Fruit fly (Drosophila melanogaster) whole organism, prepupa: ENCODE data around the gene FucT6.

Source experiments
- CG10631 ChIP-seq: fragments of 200-800 bp; sonication (Bioruptor generic); optimal IDR thresholded peaks from 2 replicates; lab custom pipeline; 2016; ENCODE audit warnings: missing biosample characterization, missing genetic modification characterization
- CG11294 ChIP-seq: fragments of 200-800 bp; sonication (Bioruptor generic); IDR thresholded peaks from 2 replicates; pipeline ENCODE4 v1.3.6; 2022; ENCODE audit warnings: missing biosample characterization, missing genetic modification characterization
- CG11762 ChIP-seq: fragments of 200-800 bp; sonication (Bioruptor generic); optimal IDR thresholded peaks from 3 replicates; lab custom pipeline; 2016; ENCODE audit warnings: missing biosample characterization, missing genetic modification characterization; ENCODE audit not compliant: insufficient read depth
- CG11902 ChIP-seq: fragments of 200-800 bp; sonication (Bioruptor generic); optimal IDR thresholded peaks from 3 replicates; lab custom pipeline; 2016; ENCODE audit warnings: missing biosample characterization, missing genetic modification characterization
- CG15336 ChIP-seq: fragments of 200-800 bp; sonication (Bioruptor generic); IDR thresholded peaks from 2 replicates; pipeline ENCODE4 v1.3.6; 2022; ENCODE audit warnings: missing biosample characterization, missing genetic modification characterization
- CG1621 ChIP-seq: fragments of 200-800 bp; sonication (Bioruptor generic); optimal IDR thresholded peaks from 3 replicates; lab custom pipeline; 2018; ENCODE audit warnings: missing biosample characterization, mild to moderate bottlenecking, missing genetic modification characterization
- CG31627 ChIP-seq: fragments of 200-800 bp; sonication (Bioruptor generic); optimal IDR thresholded peaks from 3 replicates; lab custom pipeline; 2016; ENCODE audit warnings: missing biosample characterization, missing genetic modification characterization
- CG32006 ChIP-seq: fragments of 200-800 bp; sonication (Bioruptor generic); optimal IDR thresholded peaks from 3 replicates; lab custom pipeline; 2017; ENCODE audit warnings: missing biosample characterization, mild to moderate bottlenecking, missing genetic modification characterization
- CG34406 ChIP-seq: fragments of 200-800 bp; sonication (Bioruptor generic); optimal IDR thresholded peaks from 3 replicates; lab custom pipeline; 2016; ENCODE audit warnings: missing biosample characterization, missing genetic modification characterization
- CG3919 ChIP-seq: fragments of 200-800 bp; sonication (Bioruptor generic); optimal IDR thresholded peaks from 3 replicates; lab custom pipeline; 2016; ENCODE audit warnings: missing biosample characterization, missing genetic modification characterization
- CG4318 ChIP-seq: fragments of 200-800 bp; sonication (Bioruptor generic); optimal IDR thresholded peaks from 3 replicates; lab custom pipeline; 2017; ENCODE audit warnings: missing biosample characterization, mild to moderate bottlenecking, missing genetic modification characterization
- CG6163 ChIP-seq: fragments of 200-800 bp; sonication (Bioruptor generic); IDR thresholded peaks from 3 replicates; pipeline ENCODE4 v1.3.6; 2022; ENCODE audit warnings: missing biosample characterization, missing genetic modification characterization
- CG6276 ChIP-seq: fragments of 200-800 bp; sonication (Bioruptor generic); optimal IDR thresholded peaks from 2 replicates; lab custom pipeline; 2017; ENCODE audit warnings: missing biosample characterization, mild to moderate bottlenecking, missing genetic modification characterization
- CG6792 ChIP-seq: fragments of 200-800 bp; sonication (Bioruptor generic); optimal IDR thresholded peaks from 3 replicates; lab custom pipeline; 2016; ENCODE audit warnings: missing biosample characterization, missing genetic modification characterization
- CG6808 ChIP-seq: fragments of 200-800 bp; sonication (Bioruptor generic); optimal IDR thresholded peaks from 3 replicates; lab custom pipeline; 2017; ENCODE audit warnings: missing biosample characterization, missing genetic modification characterization, mild to moderate bottlenecking, moderate library complexity, missing genetic modification reagents
- CG8119 ChIP-seq: fragments of 200-800 bp; sonication (Bioruptor generic); IDR thresholded peaks from 3 replicates; pipeline ENCODE4 v1.3.6; 2022; ENCODE audit warnings: missing biosample characterization, missing genetic modification characterization
- CG8319 ChIP-seq: fragments of 200-800 bp; sonication (Bioruptor generic); optimal IDR thresholded peaks from 3 replicates; lab custom pipeline; 2016; ENCODE audit warnings: missing biosample characterization, missing genetic modification characterization
- CG8632 ChIP-seq: fragments of 200-800 bp; sonication (Bioruptor generic); optimal IDR thresholded peaks from 3 replicates; lab custom pipeline; 2016; ENCODE audit warnings: missing biosample characterization, missing genetic modification characterization
- Eip75B ChIP-seq: fragments of 200-800 bp; sonication (Bioruptor generic); optimal IDR thresholded peaks from 3 replicates; lab custom pipeline; 2016; ENCODE audit warnings: missing biosample characterization, missing genetic modification characterization
- Eip93F ChIP-seq: fragments of 200-800 bp; sonication (Bioruptor generic); optimal IDR thresholded peaks from 2 replicates; lab custom pipeline; 2016; ENCODE audit warnings: missing biosample characterization, mild to moderate bottlenecking, missing genetic modification characterization
- Ets21C ChIP-seq: fragments of 200-800 bp; sonication (Bioruptor generic); optimal IDR thresholded peaks from 3 replicates; lab custom pipeline; 2016; ENCODE audit warnings: missing biosample characterization, missing genetic modification characterization
- Ets96B ChIP-seq: fragments of 200-800 bp; optimal IDR thresholded peaks from 2 replicates; lab custom pipeline; 2019; ENCODE audit warnings: missing biosample characterization, mild to moderate bottlenecking, missing genetic modification characterization, moderate library complexity
- Gug ChIP-seq: fragments of 200-800 bp; sonication (Bioruptor generic); IDR thresholded peaks from 2 replicates; pipeline ENCODE4 v1.3.6; 2022; ENCODE audit warnings: missing biosample characterization, missing genetic modification characterization
- Hr4 ChIP-seq: fragments of 200-800 bp; sonication (Bioruptor generic); optimal IDR thresholded peaks from 3 replicates; lab custom pipeline; 2016; ENCODE audit warnings: missing biosample characterization, missing genetic modification characterization
- Lpt ChIP-seq: fragments of 200-800 bp; sonication (Bioruptor generic); optimal IDR thresholded peaks from 3 replicates; lab custom pipeline; 2016; ENCODE audit warnings: missing biosample characterization, missing genetic modification characterization
- Met ChIP-seq: fragments of 200-800 bp; sonication (Bioruptor generic); optimal IDR thresholded peaks from 3 replicates; lab custom pipeline; 2016; ENCODE audit warnings: missing biosample characterization, missing genetic modification characterization
- Smox ChIP-seq: fragments of 200-800 bp; sonication (Bioruptor generic); optimal IDR thresholded peaks from 3 replicates; lab custom pipeline; 2016; ENCODE audit warnings: missing biosample characterization, missing genetic modification characterization
- Sox102F ChIP-seq: fragments of 200-800 bp; sonication (Bioruptor generic); optimal IDR thresholded peaks from 2 replicates; lab custom pipeline; 2016; ENCODE audit warnings: missing biosample characterization, mild to moderate bottlenecking, missing genetic modification characterization
- Sox14 ChIP-seq: fragments of 200-800 bp; sonication (Bioruptor generic); optimal IDR thresholded peaks from 3 replicates; lab custom pipeline; 2016; ENCODE audit warnings: missing biosample characterization, missing genetic modification characterization
- achi ChIP-seq: fragments of 200-800 bp; sonication (Bioruptor generic); optimal IDR thresholded peaks from 3 replicates; lab custom pipeline; 2016; ENCODE audit warnings: missing biosample characterization, missing genetic modification characterization
- cyc ChIP-seq: fragments of 200-800 bp; sonication (Bioruptor generic); optimal IDR thresholded peaks from 3 replicates; lab custom pipeline; 2016; ENCODE audit warnings: missing biosample characterization, missing genetic modification characterization
- dac ChIP-seq: fragments of 200-800 bp; sonication (Bioruptor generic); optimal IDR thresholded peaks from 2 replicates; lab custom pipeline; 2017; ENCODE audit warnings: missing biosample characterization, mild to moderate bottlenecking, missing genetic modification characterization
- dsx ChIP-seq: fragments of 200-800 bp; optimal IDR thresholded peaks from 3 replicates; lab custom pipeline; 2019; ENCODE audit warnings: missing biosample characterization, mild to moderate bottlenecking, missing genetic modification characterization, moderate library complexity; ENCODE audit not compliant: poor library complexity, severe bottlenecking
- eg ChIP-seq: fragments of 200-800 bp; sonication (Bioruptor generic); IDR thresholded peaks from 3 replicates; pipeline ENCODE4 v1.3.6; 2022; ENCODE audit warnings: missing biosample characterization, missing genetic modification characterization
- esn ChIP-seq: fragments of 200-800 bp; sonication (Bioruptor generic); optimal IDR thresholded peaks from 2 replicates; lab custom pipeline; 2016; ENCODE audit warnings: missing biosample characterization, mild to moderate bottlenecking, missing genetic modification characterization, moderate library complexity
- fd59A ChIP-seq: fragments of 200-800 bp; sonication (Bioruptor generic); optimal IDR thresholded peaks from 2 replicates; lab custom pipeline; 2017; ENCODE audit warnings: missing biosample characterization, mild to moderate bottlenecking, missing genetic modification characterization, missing genetic modification reagents
- fd85E ChIP-seq: fragments of 200-800 bp; sonication (Bioruptor generic); optimal IDR thresholded peaks from 3 replicates; lab custom pipeline; 2016; ENCODE audit warnings: missing biosample characterization, missing genetic modification characterization
- fkh ChIP-seq: fragments of 200-800 bp; sonication (Bioruptor generic); optimal IDR thresholded peaks from 3 replicates; lab custom pipeline; 2017; ENCODE audit warnings: missing biosample characterization, mild to moderate bottlenecking, missing genetic modification characterization, moderate library complexity
- lz ChIP-seq: fragments of 200-800 bp; sonication (Bioruptor generic); optimal IDR thresholded peaks from 3 replicates; lab custom pipeline; 2016; ENCODE audit warnings: missing biosample characterization, missing genetic modification characterization
- net ChIP-seq: fragments of 200-800 bp; sonication (Bioruptor generic); optimal IDR thresholded peaks from 3 replicates; lab custom pipeline; 2016; ENCODE audit warnings: missing biosample characterization, missing genetic modification characterization
- pdm3 ChIP-seq: fragments of 200-800 bp; sonication (Bioruptor generic); optimal IDR thresholded peaks from 3 replicates; lab custom pipeline; 2016; ENCODE audit warnings: missing biosample characterization, missing genetic modification characterization
- spab ChIP-seq: fragments of 200-800 bp; sonication (Bioruptor generic); optimal IDR thresholded peaks from 2 replicates; lab custom pipeline; 2017; ENCODE audit warnings: missing biosample characterization, mild to moderate bottlenecking, missing genetic modification characterization, missing genetic modification reagents
- ss ChIP-seq, 2 experiments: fragments of 200-800 bp; sonication (Bioruptor generic); optimal IDR thresholded peaks; 2 replicates in 1 of 2; 3 replicates in 1 of 2; lab custom pipeline; 2017 to 2018; ENCODE audit warnings: mild to moderate bottlenecking in 2 of 2, missing biosample characterization in 2 of 2, missing genetic modification characterization in 2 of 2, moderate library complexity in 1 of 2
- topi ChIP-seq: fragments of 200-800 bp; sonication (Bioruptor generic); optimal IDR thresholded peaks from 3 replicates; lab custom pipeline; 2016; ENCODE audit warnings: missing biosample characterization, missing genetic modification characterization
- vri ChIP-seq: fragments of 200-800 bp; sonication (Bioruptor generic); optimal IDR thresholded peaks from 3 replicates; lab custom pipeline; 2016; ENCODE audit warnings: missing biosample characterization, mild to moderate bottlenecking, missing genetic modification characterization

Gene FucT6

dm6 chrX:11715937-11716730 is 6.4 kb upstream of the FucT6 start (continued):
- TF ChIP-seq CG34406 (GFP tag; lab: Kevin White, UChicago) (peak; percentile 92), vri (GFP tag; lab: Kevin White, UChicago) (peak; percentile 76), dac (GFP tag; lab: Kevin White, UChicago) (peak; percentile 73), Sox14 (GFP tag; lab: Kevin White, UChicago) (peak; percentile 93), Gug (GFP tag; lab: Robert Waterston, UW) (peak; percentile 81), dsx (GFP tag; lab: Kevin White, UChicago) (peak; percentile 88), Lpt (GFP tag; lab: Kevin White, UChicago) (peak; percentile 87), topi (GFP tag; lab: Kevin White, UChicago) (peak; percentile 93), eg (GFP tag; lab: Robert Waterston, UW) (peak; percentile 77), CG31627 (GFP tag; lab: Kevin White, UChicago) (peak; percentile 88), CG8319 (GFP tag; lab: Kevin White, UChicago) (peak; percentile 81), CG15336 (GFP tag; lab: Robert Waterston, UW) (peak; percentile 91), Smox (GFP tag; lab: Kevin White, UChicago) (peak; percentile 89), CG10631 (GFP tag; lab: Kevin White, UChicago) (peak; percentile 87), Ets21C (GFP tag; lab: Kevin White, UChicago) (peak; percentile 86), CG6276 (GFP tag; lab: Kevin White, UChicago) (peak; percentile 93), CG11294 (GFP tag; lab: Robert Waterston, UW) (peak; percentile 67), CG32006 (peak; percentile 94), ss (GFP tag; optimal IDR thresholded peaks at IDR 0.05; lab: Kevin White, UChicago) (peak; percentile 88 to 95), fkh (GFP tag; lab: Kevin White, UChicago) (peak; percentile 37), Sox102F (GFP tag; lab: Kevin White, UChicago) (peak; percentile 92), lz (GFP tag; lab: Kevin White, UChicago) (peak; percentile 90), Ets96B (tag; lab: Kevin White, UChicago) (peak; percentile 93), achi (peak; percentile 82), CG8119 (peak; percentile 93), fd59A (GFP tag; lab: Kevin White, UChicago) (peak; percentile 86), fd85E (GFP tag; lab: Kevin White, UChicago) (peak; percentile 69), CG11762 (peak; percentile 82), Met (GFP tag; lab: Kevin White, UChicago) (peak; percentile 91), cyc (GFP tag; lab: Kevin White, UChicago) (peak; percentile 90), Eip75B (GFP tag; lab: Kevin White, UChicago) (peak; percentile 89)
- TF ChIP-seq, all 60 proteins: peak for 59

DNA sequence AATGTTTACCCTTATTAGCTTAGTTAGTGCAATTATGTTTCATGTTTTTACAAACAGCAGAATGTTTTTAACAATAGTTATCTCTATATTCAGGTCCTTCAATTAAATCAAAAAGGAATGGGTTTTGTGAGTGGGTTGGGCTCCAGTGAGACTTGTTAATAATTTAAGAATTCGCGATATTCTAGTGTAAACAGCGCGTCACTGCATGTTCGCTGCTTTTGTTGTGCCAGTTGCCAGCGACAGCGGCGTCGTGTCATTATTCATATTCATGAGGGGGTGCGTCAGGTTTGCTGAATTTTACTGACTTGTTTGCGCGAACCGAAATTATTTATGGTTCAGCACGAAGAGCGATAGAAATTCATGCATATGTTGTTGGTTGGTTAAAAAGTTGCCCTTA is 5.5 kb upstream of the FucT6 start, which contains the start of gene Amun:
Amun (minus strand) TSS at position 303 of the 397 bp plus-strand sequence.
- TF ChIP-seq pdm3 (GFP tag; lab: Kevin White, UChicago): peak; percentile 52
- TF ChIP-seq CG4318 (GFP tag; lab: Kevin White, UChicago): peak; percentile 16
- TF ChIP-seq CG8632 (GFP tag; lab: Kevin White, UChicago): no peak
- TF ChIP-seq ss (GFP tag; optimal IDR thresholded peaks at IDR 0.05; lab: Kevin White, UChicago): no peak
- peak; percentile 41 for TF ChIP-seq eg (GFP tag; lab: Robert Waterston, UW)
- TF ChIP-seq CG6163 (GFP tag; lab: Robert Waterston, UW): no peak; the same call in none of the 3 replicates
- peak; percentile 5 for TF ChIP-seq Hr4 (GFP tag; lab: Kevin White, UChicago)
- peak; percentile 22 for TF ChIP-seq Ets21C (GFP tag; lab: Kevin White, UChicago)
- peak; percentile 48 for TF ChIP-seq lz (GFP tag; lab: Kevin White, UChicago)
- TF ChIP-seq net (GFP tag; lab: Kevin White, UChicago): peak; percentile 44
- peak; percentile 6 for TF ChIP-seq spab (GFP tag; lab: Kevin White, UChicago)
- TF ChIP-seq CG6808 (GFP tag; lab: Kevin White, UChicago): peak; percentile 36
- TF ChIP-seq CG34406 (GFP tag; lab: Kevin White, UChicago): no peak
- peak; percentile 26 for TF ChIP-seq fd59A (GFP tag; lab: Kevin White, UChicago)
- no peak for TF ChIP-seq Ets96B (tag; lab: Kevin White, UChicago)
- peak; percentile 43 for TF ChIP-seq Sox14 (GFP tag; lab: Kevin White, UChicago)
- TF ChIP-seq CG6792: peak; percentile 43
- TF ChIP-seq CG31627 (GFP tag; lab: Kevin White, UChicago): peak; percentile 62
- TF ChIP-seq fd85E (GFP tag; lab: Kevin White, UChicago): no peak
- TF ChIP-seq CG11902 (GFP tag; lab: Kevin White, UChicago): peak; percentile 7
- peak; percentile 11 for TF ChIP-seq achi
- peak; percentile 33 for TF ChIP-seq CG6276 (GFP tag; lab: Kevin White, UChicago)
- TF ChIP-seq Eip93F: no peak
- TF ChIP-seq esn: peak; percentile 62
- no peak for TF ChIP-seq CG1621 (tag; lab: Kevin White, UChicago)
- TF ChIP-seq CG10631 (GFP tag; lab: Kevin White, UChicago): peak; percentile 16
- TF ChIP-seq CG3919 (GFP tag; lab: Kevin White, UChicago): peak; percentile 26
- peak; percentile 38 for TF ChIP-seq dsx (GFP tag; lab: Kevin White, UChicago)
- peak; percentile 63 for TF ChIP-seq Smox (GFP tag; lab: Kevin White, UChicago)
